Worm (Caenorhabditis elegans): ENCODE data around the gene C06H5.11.

DNA sequence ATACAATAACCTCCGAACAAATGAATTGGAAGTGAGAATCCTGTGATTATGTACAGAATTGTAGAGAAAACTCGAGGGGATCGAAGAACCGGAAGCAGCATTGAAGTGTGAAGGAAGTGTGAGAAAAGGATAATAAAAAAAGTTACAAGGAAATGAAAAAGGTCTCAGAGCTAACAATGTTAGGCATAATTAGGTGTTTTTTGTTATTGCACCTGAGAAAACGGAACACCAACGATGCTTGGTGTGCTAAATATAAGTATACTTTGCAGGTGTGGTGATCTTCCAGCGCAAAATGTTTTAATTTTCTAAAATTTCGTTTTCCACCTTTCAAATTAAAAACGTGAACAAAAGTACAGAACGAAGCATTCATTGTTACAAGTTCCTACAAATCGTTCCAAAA, 49.8 kb downstream of the C06H5.11 start, which contains the start of gene srh-286:
- no peak for TF ChIP-seq lin-35 (GFP tag; optimal IDR thresholded peaks at IDR 0.05)
- TF ChIP-seq lag-1 (GFP tag; IDR thresholded peaks at IDR 0.05), result no peak
- TF ChIP-seq ceh-58 (GFP tag; IDR thresholded peaks at IDR 0.05), result no peak
- no peak for TF ChIP-seq pbrm-1 (GFP tag; IDR thresholded peaks at IDR 0.05)
- TF ChIP-seq F33H1.4 (GFP tag; IDR thresholded peaks at IDR 0.05), result no peak
- TF ChIP-seq madf-6 (GFP tag; IDR thresholded peaks at IDR 0.05), result no peak
- TF ChIP-seq somi-1 (GFP tag; optimal IDR thresholded peaks at IDR 0.05), result no peak
- no peak for TF ChIP-seq unc-62 (GFP tag; optimal IDR thresholded peaks at IDR 0.05)
- TF ChIP-seq zfh-2 (GFP tag; conservative IDR thresholded peaks at IDR 0.05), result no peak
- no peak for TF ChIP-seq ccch-3 (GFP tag; optimal IDR thresholded peaks at IDR 0.05)
- TF ChIP-seq F10E7.11 (tag; optimal IDR thresholded peaks at IDR 0.05), result no peak
- no peak for TF ChIP-seq ceh-40 (GFP tag; IDR thresholded peaks at IDR 0.05)

All from whole organism, young adult.